Worm (Caenorhabditis elegans) whole organism, L4 larva: ENCODE data around the gene T03E6.8.
A peak's percentile ranks its signal among the peaks of the same experiment; 100 is the strongest.

Experiments
- ZK337.2 ChIP-seq: fragments of 200-800 bp; sonication (Bioruptor generic); IDR thresholded peaks from 2 replicates; pipeline ENCODE4 v1.3.6; 2022; ENCODE audit warnings: missing genetic modification reagents, missing genetic modification characterization, missing compliant biosample characterization
- ama-1 ChIP-seq: fragments of 150-350 bp; optimal IDR thresholded peaks from 2 replicates; lab custom pipeline; 2014; ENCODE audit warnings: inconsistent platforms, mixed read lengths
- attf-4 ChIP-seq: sonication (generic microtip); optimal IDR thresholded peaks from 3 replicates; lab custom pipeline; 2017; ENCODE audit warnings: missing biosample characterization, missing genetic modification characterization
- ceh-32 ChIP-seq: sonication (generic microtip); optimal IDR thresholded peaks from 2 replicates; lab custom pipeline; 2016; ENCODE audit warnings: mild to moderate bottlenecking, missing genetic modification characterization, missing compliant biosample characterization; ENCODE audit not compliant: poor library complexity
- ceh-44 ChIP-seq: fragments of 200-800 bp; sonication (Bioruptor generic); IDR thresholded peaks from 2 replicates; pipeline ENCODE4 v1.3.6; 2022; ENCODE audit warnings: missing genetic modification reagents, missing genetic modification characterization, missing compliant biosample characterization
- ctbp-1 ChIP-seq: fragments of 200-800 bp; sonication (Bioruptor generic); IDR thresholded peaks from 2 replicates; pipeline ENCODE4 v1.3.6; 2022; ENCODE audit warnings: missing genetic modification reagents, missing genetic modification characterization, missing compliant biosample characterization
- daf-16 ChIP-seq, 3 experiments: sonication (generic microtip); optimal IDR thresholded peaks; 2 replicates each; lab custom pipeline; 2016 to 2017; ENCODE audit warnings: missing genetic modification characterization in 3 of 3, missing genetic modification reagents in 3 of 3, mild to moderate bottlenecking in 2 of 3, missing compliant biosample characterization in 2 of 3, missing biosample characterization in 1 of 3, moderate library complexity in 1 of 3
- dmd-6 ChIP-seq: fragments of 200-800 bp; sonication (Bioruptor generic); IDR thresholded peaks from 2 replicates; pipeline ENCODE4 v1.3.6; 2022; ENCODE audit warnings: missing genetic modification reagents, missing genetic modification characterization, missing compliant biosample characterization
- dve-1 ChIP-seq: sonication (generic microtip); optimal IDR thresholded peaks from 2 replicates; lab custom pipeline; 2017; ENCODE audit warnings: antibody characterized with exemption, mild to moderate bottlenecking, missing genetic modification characterization, missing compliant biosample characterization; ENCODE audit not compliant: insufficient read depth
- egl-27 ChIP-seq: sonication (generic microtip); optimal IDR thresholded peaks from 3 replicates; lab custom pipeline; 2017; ENCODE audit warnings: missing biosample characterization, missing genetic modification reagents, missing genetic modification characterization
- fkh-10 ChIP-seq: fragments of 150-350 bp; optimal IDR thresholded peaks from 2 replicates; lab custom pipeline; 2014; ENCODE audit warnings: missing biosample characterization, missing genetic modification reagents, missing genetic modification characterization
- fos-1 ChIP-seq: fragments of 150-350 bp; optimal IDR thresholded peaks from 2 replicates; lab custom pipeline; 2014; ENCODE audit warnings: missing biosample characterization, missing genetic modification characterization
- hif-1 ChIP-seq, 2 experiments: sonication (generic microtip); optimal IDR thresholded peaks; 2 replicates each; lab custom pipeline; 2016 to 2017; ENCODE audit warnings: missing compliant biosample characterization in 2 of 2, missing genetic modification characterization in 2 of 2, missing genetic modification reagents in 2 of 2, missing genotype in 2 of 2, mild to moderate bottlenecking in 1 of 2
- hlh-11 ChIP-seq: fragments of 200-800 bp; sonication (Bioruptor generic); optimal IDR thresholded peaks from 2 replicates; lab custom pipeline; 2018; ENCODE audit warnings: mild to moderate bottlenecking, missing genetic modification characterization, missing compliant biosample characterization
- hmg-1.1 ChIP-seq: fragments of 200-800 bp; sonication (Bioruptor generic); IDR thresholded peaks from 2 replicates; pipeline ENCODE4 v1.3.6; 2022; ENCODE audit warnings: missing genetic modification reagents, missing genetic modification characterization, missing compliant biosample characterization
- mdl-1 ChIP-seq, 2 experiments: fragments of 150-350 bp in 1 of 2; sonication (generic microtip) in 1 of 2; optimal IDR thresholded peaks; 2 replicates each; lab custom pipeline; 2014 to 2017; ENCODE audit warnings: missing biosample characterization in 2 of 2, missing genetic modification characterization in 2 of 2
- nhr-28 ChIP-seq: fragments of 150-350 bp; optimal IDR thresholded peaks from 2 replicates; lab custom pipeline; 2014; ENCODE audit warnings: missing biosample characterization, missing genetic modification characterization
- nhr-77 ChIP-seq: fragments of 150-350 bp; optimal IDR thresholded peaks from 2 replicates; lab custom pipeline; 2014; ENCODE audit warnings: missing biosample characterization, missing genetic modification characterization
- php-3 ChIP-seq: fragments of 200-800 bp; sonication (Bioruptor generic); IDR thresholded peaks from 2 replicates; pipeline ENCODE4 v1.3.6; 2022; ENCODE audit warnings: missing genetic modification reagents, missing genetic modification characterization, missing compliant biosample characterization
- pqm-1 ChIP-seq: sonication (generic microtip); optimal IDR thresholded peaks from 2 replicates; lab custom pipeline; 2017; ENCODE audit warnings: missing biosample characterization, missing genetic modification characterization
- rbr-2 ChIP-seq: sonication (generic microtip); optimal IDR thresholded peaks from 2 replicates; lab custom pipeline; 2016; ENCODE audit warnings: missing genotype, missing genetic modification characterization, missing compliant biosample characterization
- sdz-12 ChIP-seq: fragments of 200-800 bp; sonication (Bioruptor generic); optimal IDR thresholded peaks from 2 replicates; lab custom pipeline; 2018; ENCODE audit warnings: mild to moderate bottlenecking, missing genetic modification characterization, missing compliant biosample characterization
- tag-97 ChIP-seq: fragments of 200-800 bp; sonication (Bioruptor generic); IDR thresholded peaks from 2 replicates; pipeline ENCODE4 v1.3.6; 2022; ENCODE audit warnings: missing genetic modification characterization, missing compliant biosample characterization
- tra-1 ChIP-seq: fragments of 200-800 bp; sonication (Bioruptor generic); IDR thresholded peaks from 2 replicates; pipeline ENCODE4 v1.3.6; 2022; ENCODE audit warnings: missing genetic modification reagents, missing genetic modification characterization, missing compliant biosample characterization
- unc-62 ChIP-seq, 3 experiments: fragments of 150-350 bp in 1 of 3; sonication (generic microtip); optimal IDR thresholded peaks in 2 of 3; peaks in 1 of 3; 1 replicate in 1 of 3; 2 replicates in 2 of 3; lab custom pipeline; 2014 to 2017; ENCODE audit warnings: missing biosample characterization in 3 of 3, missing genetic modification characterization in 3 of 3, missing genetic modification reagents in 3 of 3, missing genotype in 1 of 3
- zip-2 ChIP-seq: fragments of 150-350 bp; optimal IDR thresholded peaks from 2 replicates; lab custom pipeline; 2014; ENCODE audit warnings: missing biosample characterization, missing genetic modification characterization

Gene T03E6.8

DNA sequence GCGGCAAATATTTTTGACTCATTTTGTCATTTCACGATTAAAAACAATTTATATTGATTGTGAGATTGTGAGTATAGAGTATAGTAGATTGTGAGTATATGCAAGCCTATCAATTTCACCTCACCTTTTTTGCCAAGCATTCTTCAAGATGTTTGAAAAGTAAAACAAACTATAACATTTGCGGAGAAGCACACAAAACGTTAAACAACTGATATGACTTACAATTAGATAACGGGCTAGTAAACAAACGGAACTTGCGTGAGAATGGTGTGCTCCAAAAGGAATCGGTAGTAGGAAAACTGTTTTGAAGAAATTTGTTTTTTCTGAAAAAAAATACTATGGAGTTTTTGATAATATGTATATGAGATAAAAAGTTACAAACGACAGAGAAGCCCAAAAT lies 7.1 kb upstream of the T03E6.8 start (continued):
- TF ChIP-seq ceh-32 (tag; lab: Kevin White, UChicago) (no peak), hmg-1.1 (GFP tag; lab: Robert Waterston, UW) (no peak)

DNA sequence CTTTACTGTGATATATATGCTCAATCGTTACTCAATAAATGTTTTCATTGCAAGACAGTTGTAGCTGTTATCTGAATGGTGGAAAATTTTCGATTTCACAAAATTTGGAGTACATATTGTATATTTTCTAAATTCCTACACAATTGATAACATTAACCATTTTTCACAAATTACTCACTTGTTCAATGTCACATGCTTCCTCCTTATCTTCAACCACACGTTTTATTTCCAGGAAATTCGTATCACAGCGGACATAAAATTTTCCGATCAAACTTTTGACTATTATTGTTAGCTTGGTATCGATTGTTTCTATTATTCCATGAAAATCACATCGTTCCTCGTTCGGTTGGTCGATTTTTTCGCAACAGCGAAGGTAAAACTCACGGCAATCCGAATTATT lies 5.5 kb upstream of the T03E6.8 start:
- TF ChIP-seq zip-2 (no peak), nhr-28 (tag; lab: Kevin White, UChicago) (peak; percentile 65), daf-16 (GFP tag; optimal IDR thresholded peaks at IDR 0.05; lab: Kevin White, UChicago) (no peak), daf-16 (tag; optimal IDR thresholded peaks at IDR 0.05; lab: Kevin White, UChicago) (peak; percentile 12), dve-1 (peak; percentile 8), ctbp-1 (GFP tag; lab: Robert Waterston, UW) (no peak), egl-27 (no peak), hif-1 (tag; optimal IDR thresholded peaks at IDR 0.05; lab: Kevin White, UChicago) (no peak), php-3 (no peak), tag-97 (GFP tag; lab: Robert Waterston, UW) (no peak)

DNA sequence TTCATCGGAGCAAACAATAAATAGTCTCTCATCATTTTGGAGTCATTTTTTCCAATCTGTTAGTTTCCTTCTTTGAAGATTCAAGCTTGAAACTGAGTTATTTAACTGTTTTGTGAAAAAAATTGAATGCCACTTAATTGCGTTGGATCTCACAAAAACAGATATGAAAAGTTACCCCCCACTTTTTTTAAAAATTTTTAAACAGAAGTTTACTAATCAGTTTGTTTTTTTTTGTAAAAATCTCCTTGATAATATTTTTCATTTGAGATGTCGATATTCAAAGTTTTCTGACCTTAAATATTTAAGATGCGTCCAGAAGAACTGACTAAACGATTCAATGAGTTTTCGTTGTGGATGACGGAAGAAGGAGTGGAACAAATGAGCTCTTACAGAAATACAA lies 3.3 kb upstream of the T03E6.8 start, which contains the start of gene Y32B12C.1:
Y32B12C.1 (plus strand) TSS at position 301 of the 400 bp plus-strand sequence.
- TF ChIP-seq tra-1 (GFP tag; lab: Robert Waterston, UW): no peak
- no peak for TF ChIP-seq ceh-44 (GFP tag; lab: Robert Waterston, UW)
- TF ChIP-seq mdl-1 (tag; optimal IDR thresholded peaks at IDR 0.05; lab: Kevin White, UChicago): no peak
- no peak for TF ChIP-seq daf-16 (GFP tag; optimal IDR thresholded peaks at IDR 0.05; lab: Kevin White, UChicago)
- peak; percentile 4 for TF ChIP-seq daf-16 (tag; optimal IDR thresholded peaks at IDR 0.05; lab: Kevin White, UChicago)
- TF ChIP-seq ama-1 (lab: Kevin White, UChicago): no peak
- no peak for TF ChIP-seq egl-27

DNA sequence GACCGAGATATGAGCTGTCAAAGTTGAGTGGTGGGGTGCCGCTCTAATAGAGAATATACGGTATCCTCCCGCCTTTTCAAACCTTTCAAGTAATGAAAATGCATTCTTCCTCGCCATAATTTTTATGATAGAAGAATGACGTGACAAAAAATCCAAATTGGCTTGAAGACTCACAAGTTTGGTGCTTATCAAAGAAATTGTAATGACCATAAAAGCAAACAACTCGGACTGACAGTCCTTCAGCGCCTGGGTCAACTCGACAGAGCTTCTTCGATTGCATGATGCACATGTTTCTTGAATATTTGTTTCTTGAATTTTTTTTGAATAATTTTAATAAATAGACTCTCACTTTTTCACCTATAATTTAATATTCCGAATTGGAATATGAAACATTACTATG lies 2.5 kb upstream of the T03E6.8 start:
- TF ChIP-seq ZK337.2: no peak
- TF ChIP-seq dve-1: peak; percentile 33
- TF ChIP-seq php-3: peak; percentile 67
- no peak for TF ChIP-seq ctbp-1 (GFP tag; lab: Robert Waterston, UW)
- peak; percentile 66 for TF ChIP-seq dmd-6 (GFP tag; lab: Robert Waterston, UW)
- TF ChIP-seq hlh-11 (tag; lab: Kevin White, UChicago): peak; percentile 44
- TF ChIP-seq fos-1 (tag; lab: Kevin White, UChicago): no peak
- TF ChIP-seq attf-4: no peak
- TF ChIP-seq daf-16 (GFP tag; optimal IDR thresholded peaks at IDR 0.05; lab: Kevin White, UChicago): no peak
- peak; percentile 43 for TF ChIP-seq daf-16 (tag; optimal IDR thresholded peaks at IDR 0.05; lab: Kevin White, UChicago)
- no peak for TF ChIP-seq mdl-1 (tag; optimal IDR thresholded peaks at IDR 0.05; lab: Kevin White, UChicago)
- peak; percentile 51 for TF ChIP-seq pqm-1 (tag; lab: Kevin White, UChicago)

DNA sequence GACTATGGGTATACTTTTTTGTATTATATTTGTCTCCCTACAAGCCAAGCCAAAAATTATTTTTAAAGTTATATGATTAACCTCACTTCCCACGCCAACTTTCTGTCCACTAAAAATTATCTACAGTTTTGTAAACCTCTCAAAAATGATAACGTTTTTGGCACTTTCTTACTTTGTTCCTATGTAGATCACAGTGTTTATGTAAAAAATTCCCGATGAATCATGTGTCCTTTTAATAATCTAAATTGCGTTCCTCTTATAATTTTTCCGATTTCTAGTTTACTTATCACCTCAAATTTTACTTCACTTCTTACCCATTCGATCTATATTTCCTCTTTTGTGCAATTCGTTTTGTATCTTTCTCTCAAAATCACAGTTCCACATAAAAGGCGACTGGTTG lies 1.3 kb upstream of the T03E6.8 start:
- TF ChIP-seq sdz-12: no peak
- TF ChIP-seq daf-16 (GFP tag; optimal IDR thresholded peaks at IDR 0.05; lab: Kevin White, UChicago): no peak
- TF ChIP-seq daf-16 (tag; optimal IDR thresholded peaks at IDR 0.05; lab: Kevin White, UChicago): peak; percentile 50
- TF ChIP-seq fkh-10 (GFP tag; lab: Kevin White, UChicago): no peak
- peak; percentile 46 for TF ChIP-seq nhr-28 (tag; lab: Kevin White, UChicago)
- peak; percentile 22 for TF ChIP-seq nhr-77
- TF ChIP-seq dve-1: peak; percentile 44
- no peak for TF ChIP-seq rbr-2 (tag; lab: Kevin White, UChicago)
- no peak for TF ChIP-seq unc-62 (GFP tag; optimal IDR thresholded peaks at IDR 0.05 in 1 of 2; lab: Kevin White, UChicago)
- TF ChIP-seq unc-62 (tag; optimal IDR thresholded peaks at IDR 0.05; lab: Kevin White, UChicago): no peak
- 0 out of 2 replicates have a peak, but pooled peaks have one; percentile 12 for TF ChIP-seq dmd-6 (GFP tag; lab: Robert Waterston, UW)
- peak; percentile 11 for TF ChIP-seq pqm-1 (tag; lab: Kevin White, UChicago)
- TF ChIP-seq, all 104 proteins: peak for 6

DNA sequence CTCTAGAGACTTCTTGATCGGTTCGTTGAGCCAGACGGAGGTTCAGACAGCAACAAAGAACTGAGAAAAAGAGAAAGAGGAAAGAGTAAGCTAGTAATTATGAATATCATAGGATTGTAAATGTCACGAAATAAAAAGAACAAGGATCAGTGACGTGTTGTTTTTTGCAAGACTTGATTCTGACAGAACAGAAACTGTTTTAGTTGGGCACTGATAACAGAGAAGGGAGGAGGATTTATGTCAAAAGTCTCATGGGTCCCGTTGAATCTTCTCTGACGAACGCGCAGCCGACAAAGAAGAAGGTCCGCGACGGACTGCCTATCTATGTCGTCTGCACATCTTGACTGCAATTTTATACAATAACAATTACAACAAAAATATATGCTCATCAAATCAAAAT lies 2.4 kb downstream of the T03E6.8 start, which contains the start of gene T03E6.9:
T03E6.9 (minus strand) TSS at position 101 of the 400 bp plus-strand sequence.
- TF ChIP-seq pqm-1 (tag; lab: Kevin White, UChicago) (no peak), unc-62 (GFP tag; optimal IDR thresholded peaks at IDR 0.05 in 1 of 2; lab: Kevin White, UChicago) (peak in 1 of 2 experiments; percentile 6), unc-62 (tag; optimal IDR thresholded peaks at IDR 0.05; lab: Kevin White, UChicago) (no peak)
